Worm (Caenorhabditis elegans): ENCODE results near the gene apn-1.

Gene apn-1

ce11 chrII:8028246-8028694 lies 19.1 kb upstream of the apn-1 start:
- TF ChIP-seq fkh-2 (tag; optimal IDR thresholded peaks at IDR 0.05) (no peak), ceh-82 (tag; optimal IDR thresholded peaks at IDR 0.05) (peak; percentile 43), fos-1 (tag; optimal IDR thresholded peaks at IDR 0.05) (peak; percentile 36), mml-1 (tag; optimal IDR thresholded peaks at IDR 0.05) (no peak), lin-39 (tag; optimal IDR thresholded peaks at IDR 0.05) (peak; percentile 91), ceh-16 (tag; optimal IDR thresholded peaks at IDR 0.05) (no peak), elt-1 (tag; optimal IDR thresholded peaks at IDR 0.05) (no peak), nfya-1 (tag; optimal IDR thresholded peaks at IDR 0.05; ENCODE audit: insufficient read depth) (peak; percentile 93), egl-5 (tag; optimal IDR thresholded peaks at IDR 0.05) (peak; percentile 35), nhr-76 (tag; optimal IDR thresholded peaks at IDR 0.05) (no peak), fkh-10 (GFP tag; optimal IDR thresholded peaks at IDR 0.05) (peak; percentile 68), nhr-23 (tag; optimal IDR thresholded peaks at IDR 0.05) (peak; percentile 70), tbx-2 (tag; optimal IDR thresholded peaks at IDR 0.05) (peak; percentile 77), lsy-12 (tag; optimal IDR thresholded peaks at IDR 0.05) (peak; percentile 82), ama-1 (optimal IDR thresholded peaks at IDR 0.05) (peak; percentile 59), skn-1 (tag; optimal IDR thresholded peaks at IDR 0.05) (peak; percentile 60), ztf-4 (tag; optimal IDR thresholded peaks at IDR 0.05) (no peak), nhr-77 (tag; optimal IDR thresholded peaks at IDR 0.05) (no peak), mdl-1 (tag; optimal IDR thresholded peaks at IDR 0.05) (peak; percentile 18), eor-1 (tag; optimal IDR thresholded peaks at IDR 0.05) (no peak), nhr-67 (tag; optimal IDR thresholded peaks at IDR 0.05) (no peak), nhr-28 (tag; optimal IDR thresholded peaks at IDR 0.05) (no peak), unc-39 (tag; optimal IDR thresholded peaks at IDR 0.05) (no peak), sea-2 (GFP tag; optimal IDR thresholded peaks at IDR 0.05) (peak; percentile 5), nhr-25 (tag; optimal IDR thresholded peaks at IDR 0.05) (peak; percentile 50), daf-12 (tag; optimal IDR thresholded peaks at IDR 0.05) (no peak), nhr-12 (tag; optimal IDR thresholded peaks at IDR 0.05) (no peak), lin-15B (tag; optimal IDR thresholded peaks at IDR 0.05) (peak; percentile 95), pqm-1 (tag; optimal IDR thresholded peaks at IDR 0.05) (peak; percentile 45), nhr-43 (tag; optimal IDR thresholded peaks at IDR 0.05; ENCODE audit: poor library complexity, severe bottlenecking) (peak; percentile 73), snpc-4 (tag; optimal IDR thresholded peaks at IDR 0.05) (peak; percentile 81), pha-4 (tag; optimal IDR thresholded peaks at IDR 0.05) (peak; percentile 67), nhr-237 (tag; optimal IDR thresholded peaks at IDR 0.05) (no peak), elt-2 (tag; optimal IDR thresholded peaks at IDR 0.05) (peak; percentile 88), elt-3 (tag; optimal IDR thresholded peaks at IDR 0.05) (no peak), zag-1 (tag; optimal IDR thresholded peaks at IDR 0.05) (no peak), hmg-11 (tag; optimal IDR thresholded peaks at IDR 0.05) (peak; percentile 98), ceh-9 (tag; optimal IDR thresholded peaks at IDR 0.05) (no peak), unc-62 (GFP tag; optimal IDR thresholded peaks at IDR 0.05) (peak; percentile 37), jun-1 (tag; optimal IDR thresholded peaks at IDR 0.05) (peak; percentile 89), nhr-11 (tag; optimal IDR thresholded peaks at IDR 0.05) (peak; percentile 19), ceh-28 (tag; optimal IDR thresholded peaks at IDR 0.05) (peak; percentile 78), ZK546.5 (tag; optimal IDR thresholded peaks at IDR 0.05) (no peak), R02D3.7 (tag; optimal IDR thresholded peaks at IDR 0.05) (peak; percentile 73), ztf-11 (tag; optimal IDR thresholded peaks at IDR 0.05) (no peak), aly-2 (tag; optimal IDR thresholded peaks at IDR 0.05) (no peak), egl-27 (tag; optimal IDR thresholded peaks at IDR 0.05) (peak; percentile 79)

- TF ChIP-seq nhr-12 (tag; optimal IDR thresholded peaks at IDR 0.05), result no peak
- no peak for TF ChIP-seq nhr-76 (tag; optimal IDR thresholded peaks at IDR 0.05)
- TF ChIP-seq eor-1 (tag; optimal IDR thresholded peaks at IDR 0.05), result no peak
- no peak for TF ChIP-seq mdl-1 (tag; optimal IDR thresholded peaks at IDR 0.05)
- no peak for TF ChIP-seq elt-2 (tag; optimal IDR thresholded peaks at IDR 0.05)
- TF ChIP-seq snpc-4 (tag; optimal IDR thresholded peaks at IDR 0.05), result no peak
- TF ChIP-seq hmg-11 (tag; optimal IDR thresholded peaks at IDR 0.05), result no peak
- TF ChIP-seq lsy-12 (tag; optimal IDR thresholded peaks at IDR 0.05), result no peak
- no peak for TF ChIP-seq ceh-16 (tag; optimal IDR thresholded peaks at IDR 0.05)
- TF ChIP-seq aly-2 (tag; optimal IDR thresholded peaks at IDR 0.05), result no peak
- TF ChIP-seq egl-5 (tag; optimal IDR thresholded peaks at IDR 0.05), result no peak
- TF ChIP-seq ztf-4 (tag; optimal IDR thresholded peaks at IDR 0.05), result no peak
- TF ChIP-seq unc-62 (GFP tag; optimal IDR thresholded peaks at IDR 0.05), result no peak
- no peak for TF ChIP-seq R02D3.7 (tag; optimal IDR thresholded peaks at IDR 0.05)
- TF ChIP-seq ceh-9 (tag; optimal IDR thresholded peaks at IDR 0.05), result no peak
- TF ChIP-seq tbx-2 (tag; optimal IDR thresholded peaks at IDR 0.05), result no peak
- TF ChIP-seq mml-1 (tag; optimal IDR thresholded peaks at IDR 0.05), result no peak
Observed at ce11 chrII:8028730-8029129, 18.6 kb upstream of the apn-1 start.
